Fruit fly (Drosophila melanogaster) whole organism, embryonic: ENCODE measurements around the gene Ythdf.

ENCODE experiments used
- Abd-B ChIP-seq: fragments of 200-800 bp; sonication (Bioruptor generic); optimal IDR thresholded peaks from 2 replicates; lab custom pipeline; 2018; ENCODE audit warnings: missing biosample characterization, mild to moderate bottlenecking, missing genetic modification characterization, moderate library complexity
- B-H2 ChIP-seq: fragments of 200-800 bp; sonication (Bioruptor generic); optimal IDR thresholded peaks from 2 replicates; lab custom pipeline; 2018; ENCODE audit warnings: missing biosample characterization, mild to moderate bottlenecking, missing genetic modification characterization
- BEAF-32 ChIP-seq: fragments of 200-800 bp; sonication (Bioruptor generic); optimal IDR thresholded peaks from 3 replicates; lab custom pipeline; 2017; ENCODE audit warnings: missing biosample characterization, missing genetic modification characterization, mild to moderate bottlenecking, moderate library complexity, missing genetic modification reagents
- Bteb2 ChIP-seq: fragments of 200-800 bp; sonication (Bioruptor generic); optimal IDR thresholded peaks from 2 replicates; lab custom pipeline; 2016; ENCODE audit warnings: missing biosample characterization, missing genetic modification characterization
- CG10462 ChIP-seq: fragments of 200-800 bp; sonication (Bioruptor generic); optimal IDR thresholded peaks from 2 replicates; lab custom pipeline; 2016; ENCODE audit warnings: missing biosample characterization, missing genetic modification characterization
- CG12299 ChIP-seq: fragments of 200-800 bp; sonication (Bioruptor generic); optimal IDR thresholded peaks from 2 replicates; lab custom pipeline; 2018; ENCODE audit warnings: missing biosample characterization, mild to moderate bottlenecking, missing genetic modification characterization
- CG13287 ChIP-seq: fragments of 200-800 bp; sonication (Bioruptor generic); IDR thresholded peaks from 2 replicates; pipeline ENCODE4 v1.3.6; 2022; ENCODE audit warnings: missing biosample characterization, missing genetic modification characterization; ENCODE audit not compliant: partially characterized antibody
- CG13775 ChIP-seq: fragments of 200-800 bp; sonication (Bioruptor generic); optimal IDR thresholded peaks from 3 replicates; lab custom pipeline; 2017; ENCODE audit warnings: missing biosample characterization, mild to moderate bottlenecking, missing genetic modification characterization
- CG1529 ChIP-seq: fragments of 200-800 bp; sonication (Bioruptor generic); optimal IDR thresholded peaks from 3 replicates; lab custom pipeline; 2018; ENCODE audit warnings: missing biosample characterization, missing genetic modification characterization
- CG16779 ChIP-seq: fragments of 200-800 bp; sonication (Bioruptor generic); IDR thresholded peaks from 2 replicates; pipeline ENCODE4 v1.3.6; 2022; ENCODE audit warnings: missing biosample characterization, missing genetic modification characterization
- CG17186 ChIP-seq: fragments of 200-800 bp; sonication (Bioruptor generic); optimal IDR thresholded peaks from 3 replicates; lab custom pipeline; 2017; ENCODE audit warnings: missing biosample characterization, missing genetic modification reagents, missing genetic modification characterization
- CG17359 ChIP-seq: fragments of 200-800 bp; sonication (Bioruptor generic); optimal IDR thresholded peaks from 3 replicates; lab custom pipeline; 2018; ENCODE audit warnings: missing biosample characterization, mild to moderate bottlenecking, missing genetic modification characterization, moderate library complexity
- CG18262 ChIP-seq: fragments of 200-800 bp; optimal IDR thresholded peaks from 3 replicates; lab custom pipeline; 2019; ENCODE audit warnings: missing biosample characterization, mild to moderate bottlenecking, missing genetic modification characterization, moderate library complexity
- CG30403 ChIP-seq: fragments of 200-800 bp; sonication (Bioruptor generic); optimal IDR thresholded peaks from 3 replicates; lab custom pipeline; 2016; ENCODE audit warnings: missing biosample characterization, missing genetic modification characterization
- CG3281 ChIP-seq: fragments of 200-800 bp; sonication (Bioruptor generic); optimal IDR thresholded peaks from 3 replicates; lab custom pipeline; 2017; ENCODE audit warnings: missing biosample characterization, mild to moderate bottlenecking, missing genetic modification characterization
- CG3726 ChIP-seq: fragments of 200-800 bp; sonication (Bioruptor generic); IDR thresholded peaks from 3 replicates; pipeline ENCODE4, ENCODE4 v1.3.6; 2022; ENCODE audit warnings: missing biosample characterization, missing genetic modification characterization
- CG3995 ChIP-seq: fragments of 200-800 bp; sonication (Bioruptor generic); optimal IDR thresholded peaks from 3 replicates; lab custom pipeline; 2016; ENCODE audit warnings: missing biosample characterization, missing genetic modification characterization
- CG42726 ChIP-seq: fragments of 200-800 bp; sonication (Bioruptor generic); IDR thresholded peaks from 2 replicates; pipeline ENCODE4 v1.3.6; 2022; ENCODE audit warnings: missing biosample characterization, missing genetic modification characterization; ENCODE audit not compliant: partially characterized antibody
- CG4282 ChIP-seq: fragments of 200-800 bp; sonication (Bioruptor generic); optimal IDR thresholded peaks from 2 replicates; lab custom pipeline; 2016; ENCODE audit warnings: missing biosample characterization, missing genetic modification characterization
- CG7786 ChIP-seq: fragments of 200-800 bp; sonication (Bioruptor generic); optimal IDR thresholded peaks from 2 replicates; lab custom pipeline; 2016; ENCODE audit warnings: missing biosample characterization, missing genetic modification characterization
- CG7928 ChIP-seq: fragments of 200-800 bp; sonication (Bioruptor generic); optimal IDR thresholded peaks from 2 replicates; lab custom pipeline; 2017; ENCODE audit warnings: missing biosample characterization, mild to moderate bottlenecking, missing genetic modification characterization
- Camta ChIP-seq: fragments of 200-800 bp; sonication (Bioruptor generic); optimal IDR thresholded peaks from 2 replicates; lab custom pipeline; 2016; ENCODE audit warnings: missing biosample characterization, missing genetic modification characterization
- Dip2 ChIP-seq: fragments of 200-800 bp; sonication (Bioruptor generic); IDR thresholded peaks from 2 replicates; pipeline ENCODE4 v1.3.6; 2022; ENCODE audit warnings: missing biosample characterization, missing genetic modification characterization
- Ets97D ChIP-seq: fragments of 200-800 bp; sonication (Bioruptor generic); optimal IDR thresholded peaks from 3 replicates; lab custom pipeline; 2016; ENCODE audit warnings: missing biosample characterization, missing genetic modification characterization
- Fer1 ChIP-seq: fragments of 200-800 bp; sonication (Bioruptor generic); optimal IDR thresholded peaks from 2 replicates; lab custom pipeline; 2017; ENCODE audit warnings: missing biosample characterization, mild to moderate bottlenecking, missing genetic modification characterization
- HHEX ChIP-seq: fragments of 200-800 bp; sonication (Bioruptor generic); optimal IDR thresholded peaks from 3 replicates; lab custom pipeline; 2017; ENCODE audit warnings: missing biosample characterization, mild to moderate bottlenecking, missing genetic modification characterization, missing genetic modification reagents
- HLHmδ ChIP-seq: fragments of 200-800 bp; sonication (Bioruptor generic); optimal IDR thresholded peaks from 2 replicates; lab custom pipeline; 2018; ENCODE audit warnings: missing biosample characterization, mild to moderate bottlenecking, missing genetic modification characterization, moderate library complexity
- NC2β ChIP-seq: fragments of 200-800 bp; sonication (Bioruptor generic); optimal IDR thresholded peaks from 2 replicates; lab custom pipeline; 2016; ENCODE audit warnings: missing biosample characterization, missing genetic modification characterization
- Opbp ChIP-seq: fragments of 200-800 bp; sonication (Bioruptor generic); IDR thresholded peaks from 3 replicates; pipeline ENCODE4 v1.3.6; 2022; ENCODE audit warnings: missing biosample characterization, missing genetic modification characterization; ENCODE audit not compliant: partially characterized antibody
- Sry-β ChIP-seq: fragments of 200-800 bp; sonication (Bioruptor generic); optimal IDR thresholded peaks from 2 replicates; lab custom pipeline; 2018; ENCODE audit warnings: missing biosample characterization, mild to moderate bottlenecking, missing genetic modification characterization, moderate library complexity
- Trl ChIP-seq, 3 experiments: fragments of >200 bp in 2 of 3; fragments of 200-800 bp in 1 of 3; sonication (Bioruptor generic) in 1 of 3; optimal IDR thresholded peaks; 2 replicates in 1 of 3; 3 replicates in 2 of 3; lab custom pipeline; 2016 to 2017; ENCODE audit warnings: missing biosample characterization in 1 of 3, missing genetic modification characterization in 1 of 3
- ash1 ChIP-seq: fragments of 200-800 bp; sonication (Bioruptor generic); optimal IDR thresholded peaks from 2 replicates; lab custom pipeline; 2018; ENCODE audit warnings: missing biosample characterization, mild to moderate bottlenecking, missing genetic modification characterization
- chinmo ChIP-seq: fragments of 200-800 bp; sonication (Bioruptor generic); IDR thresholded peaks from 4 replicates; pipeline ENCODE4 v1.3.6; 2022; ENCODE audit warnings: missing biosample characterization, missing genetic modification characterization; ENCODE audit not compliant: partially characterized antibody
- ci ChIP-seq: fragments of 200-800 bp; sonication (Bioruptor generic); IDR thresholded peaks from 3 replicates; pipeline ENCODE4 v1.3.6; 2022; ENCODE audit warnings: missing biosample characterization, missing genetic modification characterization
- en ChIP-seq: fragments of 200-800 bp; sonication (Bioruptor generic); optimal IDR thresholded peaks from 2 replicates; lab custom pipeline; 2016; ENCODE audit warnings: missing biosample characterization, missing genetic modification characterization
- exex ChIP-seq: fragments of 200-800 bp; sonication (Bioruptor generic); optimal IDR thresholded peaks from 4 replicates; lab custom pipeline; 2018; ENCODE audit warnings: missing biosample characterization, mild to moderate bottlenecking, missing genetic modification characterization, moderate library complexity
- jigr1 ChIP-seq: fragments of 200-800 bp; sonication (Bioruptor generic); IDR thresholded peaks from 3 replicates; pipeline ENCODE4 v1.3.6; 2022; ENCODE audit warnings: missing biosample characterization, missing genetic modification characterization
- jumu ChIP-seq: fragments of 200-800 bp; sonication (Bioruptor generic); optimal IDR thresholded peaks from 3 replicates; lab custom pipeline; 2016; ENCODE audit warnings: missing biosample characterization, missing genetic modification characterization
- klu ChIP-seq: fragments of 200-800 bp; sonication (Bioruptor generic); IDR thresholded peaks from 2 replicates; pipeline ENCODE4 v1.3.6; 2022; ENCODE audit warnings: missing biosample characterization, missing genetic modification characterization
- nmo ChIP-seq: fragments of 200-800 bp; sonication (Bioruptor generic); optimal IDR thresholded peaks from 2 replicates; lab custom pipeline; 2018; ENCODE audit warnings: missing biosample characterization, mild to moderate bottlenecking, missing genetic modification characterization, moderate library complexity
- oc ChIP-seq: fragments of 200-800 bp; sonication (Bioruptor generic); optimal IDR thresholded peaks from 2 replicates; lab custom pipeline; 2018; ENCODE audit warnings: missing biosample characterization, mild to moderate bottlenecking, missing genetic modification characterization, moderate library complexity
- odd ChIP-seq: fragments of 200-800 bp; sonication (Bioruptor generic); optimal IDR thresholded peaks from 2 replicates; lab custom pipeline; 2017; ENCODE audit warnings: missing biosample characterization, mild to moderate bottlenecking, missing genetic modification characterization
- phol ChIP-seq: fragments of 200-800 bp; sonication (Bioruptor generic); optimal IDR thresholded peaks from 3 replicates; lab custom pipeline; 2018; ENCODE audit warnings: missing biosample characterization, mild to moderate bottlenecking, missing genetic modification characterization, moderate library complexity
- psq ChIP-seq: fragments of 200-800 bp; sonication (Bioruptor generic); optimal IDR thresholded peaks from 2 replicates; lab custom pipeline; 2017; ENCODE audit warnings: missing biosample characterization, missing genetic modification characterization
- pzg ChIP-seq: fragments of 200-800 bp; sonication (Bioruptor generic); optimal IDR thresholded peaks from 3 replicates; lab custom pipeline; 2018; ENCODE audit warnings: missing biosample characterization, mild to moderate bottlenecking, missing genetic modification characterization, moderate library complexity
- row ChIP-seq: fragments of 200-800 bp; sonication (Bioruptor generic); IDR thresholded peaks from 3 replicates; pipeline ENCODE4 v1.3.6; 2022; ENCODE audit warnings: missing biosample characterization, missing genetic modification characterization
- sd ChIP-seq: fragments of 200-800 bp; sonication (Bioruptor generic); optimal IDR thresholded peaks from 3 replicates; lab custom pipeline; 2018; ENCODE audit warnings: missing biosample characterization, mild to moderate bottlenecking, missing genetic modification characterization, moderate library complexity
- sim ChIP-seq: fragments of 200-800 bp; sonication (Bioruptor generic); IDR thresholded peaks from 2 replicates; pipeline ENCODE4 v1.3.6; 2022; ENCODE audit warnings: missing biosample characterization, missing genetic modification characterization
- so ChIP-seq: fragments of 200-800 bp; sonication (Bioruptor generic); IDR thresholded peaks from 3 replicates; pipeline ENCODE4 v1.3.6; 2022; ENCODE audit warnings: missing biosample characterization, missing genetic modification characterization
- usp ChIP-seq: fragments of >200 bp; optimal IDR thresholded peaks from 2 replicates; lab custom pipeline; 2017; ENCODE audit warnings: missing biosample characterization, missing genetic modification characterization
- zf30C ChIP-seq: fragments of 200-800 bp; sonication (Bioruptor generic); optimal IDR thresholded peaks from 3 replicates; lab custom pipeline; 2018; ENCODE audit warnings: missing biosample characterization, mild to moderate bottlenecking, missing genetic modification characterization

Gene Ythdf

dm6 chr3R:25047504-25047903 is 8.5 kb upstream of the Ythdf start, which contains the start of gene CG11790 (continued):
- TF ChIP-seq chinmo (GFP tag; lab: Robert Waterston, UW) (0 out of 4 replicates have a peak, but pooled peaks have one; percentile 42), CG1529 (GFP tag; lab: Kevin White, UChicago) (no peak), CG16779 (GFP tag; lab: Robert Waterston, UW) (no peak), Ets97D (GFP tag; lab: Kevin White, UChicago) (no peak), row (peak; percentile 92), exex (tag; lab: Kevin White, UChicago) (no peak), CG10462 (GFP tag; lab: Kevin White, UChicago) (no peak), zf30C (no peak), B-H2 (no peak), CG13775 (GFP tag; lab: Kevin White, UChicago) (no peak), klu (GFP tag; lab: Robert Waterston, UW) (no peak), CG7786 (no peak), CG4282 (GFP tag; lab: Kevin White, UChicago) (no peak), Trl (optimal IDR thresholded peaks at IDR 0.05; lab: Kevin White, UChicago) (no peak), Trl (GFP tag; optimal IDR thresholded peaks at IDR 0.05; lab: Kevin White, UChicago) (no peak), nmo (GFP tag; lab: Kevin White, UChicago) (no peak), CG13287 (GFP tag; lab: Robert Waterston, UW) (peak; percentile 88), jumu (GFP tag; lab: Kevin White, UChicago) (no peak), odd (GFP tag; lab: Kevin White, UChicago) (no peak), psq (no peak), CG30403 (GFP tag; lab: Kevin White, UChicago) (no peak), CG12299 (tag; lab: Kevin White, UChicago) (no peak), CG3726 (no peak), ash1 (no peak), HLHmδ (GFP tag; lab: Kevin White, UChicago) (no peak), Abd-B (GFP tag; lab: Kevin White, UChicago) (no peak), CG17186 (GFP tag; lab: Kevin White, UChicago) (peak; percentile 18), Fer1 (no peak), oc (tag; lab: Kevin White, UChicago) (no peak), CG18262 (tag; lab: Kevin White, UChicago) (no peak), CG3281 (GFP tag; lab: Kevin White, UChicago) (no peak), so (GFP tag; lab: Robert Waterston, UW) (peak; percentile 47; the same call in 1 of the 3 replicates), Dip2 (GFP tag; lab: Robert Waterston, UW) (no peak), Bteb2 (GFP tag; lab: Kevin White, UChicago) (no peak), en (GFP tag; lab: Kevin White, UChicago) (no peak), Camta (no peak), BEAF-32 (GFP tag; lab: Kevin White, UChicago) (peak; percentile 74), CG17359 (tag; lab: Kevin White, UChicago) (no peak), CG42726 (GFP tag; lab: Robert Waterston, UW) (peak; percentile 70; the same call in 1 of the 2 replicates), ci (peak; percentile 59; the same call in 2 of the 3 replicates), CG7928 (no peak), phol (tag; lab: Kevin White, UChicago) (no peak), NC2β (no peak), HHEX (GFP tag; lab: Kevin White, UChicago) (no peak), sd (tag; lab: Kevin White, UChicago) (no peak), Sry-β (GFP tag; lab: Kevin White, UChicago) (peak; percentile 88), usp (GFP tag; lab: Kevin White, UChicago) (no peak), sim (no peak), jigr1 (GFP tag; lab: Robert Waterston, UW) (no peak), CG3995 (GFP tag; lab: Kevin White, UChicago) (peak; percentile 87), pzg (GFP tag; lab: Kevin White, UChicago) (peak; percentile 63), Opbp (GFP tag; lab: Robert Waterston, UW) (peak; percentile 84; the same call in 2 of the 3 replicates)
